Worm (Caenorhabditis elegans): ENCODE results near the gene R02D5.1.

DNA sequence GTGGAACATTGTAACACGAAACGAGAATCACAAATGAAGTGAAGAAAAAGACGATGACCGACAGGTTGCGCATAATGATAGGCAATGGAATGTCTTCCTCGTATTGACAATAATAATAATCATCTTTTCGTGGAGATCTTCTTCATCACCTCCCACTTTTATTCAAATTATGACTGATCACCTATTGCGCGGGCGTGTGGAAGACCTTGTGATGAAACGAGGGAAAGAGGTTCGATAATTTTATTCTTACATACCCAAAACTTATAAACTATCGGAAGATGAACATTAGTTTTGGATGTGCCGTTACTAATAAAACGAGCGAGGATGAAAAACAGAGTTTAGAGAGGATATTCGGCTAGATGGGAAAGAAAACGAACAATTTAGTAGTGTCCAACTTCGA is 15.1 kb downstream of the R02D5.1 start, which contains the start of gene C53A5.2:
- TF ChIP-seq lin-39 (tag; optimal IDR thresholded peaks at IDR 0.05) (no peak), ztf-11 (tag; optimal IDR thresholded peaks at IDR 0.05) (no peak), nhr-28 (tag; optimal IDR thresholded peaks at IDR 0.05) (no peak), skn-1 (tag; optimal IDR thresholded peaks at IDR 0.05) (no peak), nhr-237 (tag; optimal IDR thresholded peaks at IDR 0.05) (no peak), dsc-1 (tag; optimal IDR thresholded peaks at IDR 0.05) (no peak), nhr-77 (tag; optimal IDR thresholded peaks at IDR 0.05) (no peak), swsn-7 (tag; optimal IDR thresholded peaks at IDR 0.05) (no peak), lin-13 (GFP tag; optimal IDR thresholded peaks at IDR 0.05) (no peak), nhr-12 (tag; optimal IDR thresholded peaks at IDR 0.05) (no peak), unc-130 (tag; optimal IDR thresholded peaks at IDR 0.05) (no peak), hlh-4 (tag; optimal IDR thresholded peaks at IDR 0.05) (no peak)
